Fruit fly (Drosophila melanogaster): ENCODE measurements around the gene frc.

dm6 chr3L:17478826-17479225 lies 45.8 kb upstream of the frc start, which contains the start of the genes CG13733 and qjt:
- TF ChIP-seq EcR (GFP tag; optimal IDR thresholded peaks at IDR 0.05) (no peak), Dll (optimal IDR thresholded peaks at IDR 0.05) (no peak), usp (GFP tag; optimal IDR thresholded peaks at IDR 0.05) (no peak), psq (optimal IDR thresholded peaks at IDR 0.05) (no peak), CG8478 (optimal IDR thresholded peaks at IDR 0.05) (no peak), pan (optimal IDR thresholded peaks at IDR 0.05) (no peak)

Measured in whole organism.